Worm (Caenorhabditis elegans): ENCODE data around the gene W08F4.12.

DNA sequence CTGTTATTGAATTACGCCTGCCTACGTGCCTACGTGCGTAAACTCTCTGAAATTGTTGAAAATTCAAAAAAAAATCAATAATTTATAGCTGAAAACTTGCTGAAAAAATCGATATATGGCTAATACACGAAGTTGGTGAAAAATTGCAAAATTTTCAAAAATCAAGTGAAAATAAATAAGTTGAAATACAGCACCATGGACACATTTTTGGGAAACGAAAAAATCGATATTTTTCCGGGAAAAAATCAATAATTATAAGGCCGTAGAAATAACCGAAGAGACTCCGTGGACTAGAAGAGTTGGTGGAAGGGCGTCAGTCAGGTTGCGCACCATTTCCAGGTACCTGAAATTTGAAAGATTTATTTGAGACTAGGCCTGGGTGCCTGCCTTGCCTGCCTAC is 30.5 kb upstream of the W08F4.12 start:
- TF ChIP-seq aly-2 (tag; optimal IDR thresholded peaks at IDR 0.05) = no peak
- no peak for TF ChIP-seq fos-1 (tag; optimal IDR thresholded peaks at IDR 0.05)
- no peak for TF ChIP-seq lin-15B (tag; optimal IDR thresholded peaks at IDR 0.05)
- TF ChIP-seq unc-30 (tag; optimal IDR thresholded peaks at IDR 0.05) = no peak
